Worm (Caenorhabditis elegans) whole organism, L1 larva: ENCODE measurements around the gene C06E4.5.

Experiments used
- nhr-11 ChIP-seq: fragments of 150-350 bp; optimal IDR thresholded peaks from 2 replicates; lab custom pipeline; 2014; ENCODE audit warnings: missing biosample characterization, missing genetic modification characterization
- skn-1 ChIP-seq: fragments of 150-350 bp; optimal IDR thresholded peaks from 2 replicates; lab custom pipeline; 2014; ENCODE audit warnings: missing biosample characterization, missing genetic modification characterization

- TF ChIP-seq skn-1 (tag; lab: Kevin White, UChicago) (peak; percentile 13), nhr-11 (tag; lab: Kevin White, UChicago) (no peak)
These were observed 5.8 kb downstream of the C06E4.5 start, which contains the start of gene C06E4.3 for ce11 chrIV:7260587-7260986.
